Fruit fly (Drosophila melanogaster) whole organism, adult: ENCODE measurements around the gene ZnT33D.

Experiments
- CG11617 ChIP-seq: fragments of 200-800 bp; sonication (Bioruptor generic); optimal IDR thresholded peaks from 2 replicates; lab custom pipeline; 2017; ENCODE audit warnings: mild to moderate bottlenecking, missing biosample characterization, missing genetic modification reagents, missing genetic modification characterization
- CG12768 ChIP-seq: fragments of 200-800 bp; sonication (Bioruptor generic); optimal IDR thresholded peaks from 2 replicates; lab custom pipeline; 2017; ENCODE audit warnings: missing biosample characterization, missing genetic modification characterization, mild to moderate bottlenecking, moderate library complexity, missing genetic modification reagents
- CG14711 ChIP-seq: fragments of 200-800 bp; sonication (Bioruptor generic); optimal IDR thresholded peaks from 2 replicates; lab custom pipeline; 2018; ENCODE audit warnings: missing biosample characterization, mild to moderate bottlenecking, missing genetic modification characterization, moderate library complexity
- CG1620 ChIP-seq: fragments of 200-800 bp; sonication (Bioruptor generic); optimal IDR thresholded peaks from 2 replicates; lab custom pipeline; 2016; ENCODE audit warnings: missing biosample characterization, missing genetic modification characterization
- CG33017 ChIP-seq: fragments of 200-800 bp; sonication (Bioruptor generic); optimal IDR thresholded peaks from 2 replicates; lab custom pipeline; 2018; ENCODE audit warnings: missing biosample characterization, mild to moderate bottlenecking, missing genetic modification characterization, moderate library complexity
- CG5204 ChIP-seq: fragments of 200-800 bp; sonication (Bioruptor generic); optimal IDR thresholded peaks from 2 replicates; lab custom pipeline; 2016; ENCODE audit warnings: missing biosample characterization, missing genetic modification characterization
- CG7045 ChIP-seq: fragments of 200-800 bp; sonication (Bioruptor generic); optimal IDR thresholded peaks from 2 replicates; lab custom pipeline; 2017; ENCODE audit warnings: missing biosample characterization, mild to moderate bottlenecking, missing genetic modification characterization
- CG7101 ChIP-seq: fragments of 200-800 bp; sonication (Bioruptor generic); optimal IDR thresholded peaks from 2 replicates; lab custom pipeline; 2018; ENCODE audit warnings: missing biosample characterization, mild to moderate bottlenecking, missing genetic modification characterization, moderate library complexity
- Mnt ChIP-seq: fragments of 200-800 bp; sonication (Bioruptor generic); optimal IDR thresholded peaks from 2 replicates; lab custom pipeline; 2016; ENCODE audit warnings: missing biosample characterization, mild to moderate bottlenecking, missing genetic modification characterization
- bab1 ChIP-seq: fragments of 200-800 bp; sonication (Bioruptor generic); optimal IDR thresholded peaks from 3 replicates; lab custom pipeline; 2019; ENCODE audit warnings: missing biosample characterization, mild to moderate bottlenecking, missing genetic modification characterization, moderate library complexity
- cic ChIP-seq: fragments of 200-800 bp; sonication (Bioruptor generic); optimal IDR thresholded peaks from 2 replicates; lab custom pipeline; 2017; ENCODE audit warnings: missing biosample characterization, mild to moderate bottlenecking, missing genetic modification characterization, moderate library complexity
- cnc ChIP-seq, 2 experiments: fragments of >200 bp; optimal IDR thresholded peaks; 2 replicates each; lab custom pipeline; 2017
- kay ChIP-seq: fragments of 200-800 bp; sonication (Bioruptor generic); peaks from one replicate; lab custom pipeline; 2016; ENCODE audit warnings: missing biosample characterization, missing genetic modification characterization, borderline replicate concordance
- ovo ChIP-seq: fragments of 200-800 bp; sonication (Bioruptor generic); optimal IDR thresholded peaks from 2 replicates; lab custom pipeline; 2016; ENCODE audit warnings: missing biosample characterization, missing genetic modification characterization
- pad ChIP-seq: fragments of 200-800 bp; sonication (Bioruptor generic); optimal IDR thresholded peaks from 3 replicates; lab custom pipeline; 2017; ENCODE audit warnings: missing biosample characterization, missing genetic modification characterization, mild to moderate bottlenecking, moderate library complexity, missing genetic modification reagents
- tj ChIP-seq: fragments of 200-800 bp; sonication (Bioruptor generic); optimal IDR thresholded peaks from 3 replicates; lab custom pipeline; 2017; ENCODE audit warnings: missing biosample characterization, mild to moderate bottlenecking, missing genetic modification characterization, moderate library complexity

ZnT33D gene

DNA sequence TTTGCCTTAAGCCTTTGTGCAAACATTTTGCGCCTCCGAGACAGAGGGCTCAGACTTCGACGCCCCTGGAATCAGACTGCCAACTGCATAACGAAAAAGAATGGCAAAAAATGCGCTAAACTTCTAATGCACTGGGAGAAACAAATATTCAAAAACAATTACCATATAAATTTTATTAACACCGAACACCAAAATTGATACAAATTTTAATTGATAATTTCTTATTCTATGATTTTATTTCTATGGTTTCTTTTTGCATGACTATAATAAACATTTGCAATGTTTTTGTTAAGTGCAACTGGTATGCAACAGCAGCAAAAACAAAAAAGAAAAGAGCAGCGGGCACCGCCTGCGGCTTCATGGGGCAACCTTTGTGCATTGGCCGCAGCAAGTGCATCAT, 28.9 kb downstream of the ZnT33D start:
- no peak for TF ChIP-seq CG1620 (GFP tag; lab: Kevin White, UChicago)
- TF ChIP-seq CG7101: no peak
- no peak for TF ChIP-seq ovo (GFP tag; lab: Kevin White, UChicago)
- TF ChIP-seq tj (GFP tag; lab: Kevin White, UChicago): no peak

DNA sequence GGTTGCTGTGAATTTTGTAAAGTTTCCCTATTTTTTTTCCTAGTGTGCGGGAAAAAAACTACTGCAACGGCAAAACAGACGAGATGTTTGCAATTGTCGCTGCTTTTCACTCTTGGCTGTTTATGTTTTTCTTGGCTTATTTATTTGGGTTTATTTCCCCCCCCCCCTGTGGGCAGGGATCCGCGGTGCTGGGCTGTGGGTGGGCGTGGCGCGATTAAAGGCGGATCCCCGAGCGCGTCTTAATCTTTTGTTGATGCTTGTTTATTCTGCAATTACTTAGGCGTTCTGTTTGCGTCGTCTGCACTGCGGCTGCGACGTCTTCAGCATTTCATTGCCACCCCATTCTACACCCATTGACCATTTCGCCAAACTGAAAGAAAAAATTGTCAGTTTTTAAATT, 30.8 kb downstream of the ZnT33D start:
- TF ChIP-seq pad: no peak
- TF ChIP-seq CG7101: no peak
- no peak for TF ChIP-seq CG14711 (tag; lab: Kevin White, UChicago)
- no peak for TF ChIP-seq CG33017 (tag; lab: Kevin White, UChicago)
- TF ChIP-seq ovo (GFP tag; lab: Kevin White, UChicago): no peak
- no peak for TF ChIP-seq CG7045
- TF ChIP-seq CG1620 (GFP tag; lab: Kevin White, UChicago): no peak
- TF ChIP-seq CG12768 (GFP tag; lab: Kevin White, UChicago): no peak
- TF ChIP-seq CG5204 (GFP tag; lab: Kevin White, UChicago): no peak
- TF ChIP-seq Mnt (GFP tag; lab: Kevin White, UChicago): no peak
- no peak for TF ChIP-seq CG11617 (GFP tag; lab: Kevin White, UChicago)
- TF ChIP-seq cnc (optimal IDR thresholded peaks at IDR 0.05; lab: Kevin White, UChicago): no peak
- TF ChIP-seq bab1 (GFP tag; lab: Kevin White, UChicago): no peak

- no peak for TF ChIP-seq tj (GFP tag; lab: Kevin White, UChicago)
- peak; percentile 83 for TF ChIP-seq kay (GFP tag; lab: Kevin White, UChicago)
These were observed 36.9 kb downstream of the ZnT33D start for dm6 chr2L:12200990-12201389.

DNA sequence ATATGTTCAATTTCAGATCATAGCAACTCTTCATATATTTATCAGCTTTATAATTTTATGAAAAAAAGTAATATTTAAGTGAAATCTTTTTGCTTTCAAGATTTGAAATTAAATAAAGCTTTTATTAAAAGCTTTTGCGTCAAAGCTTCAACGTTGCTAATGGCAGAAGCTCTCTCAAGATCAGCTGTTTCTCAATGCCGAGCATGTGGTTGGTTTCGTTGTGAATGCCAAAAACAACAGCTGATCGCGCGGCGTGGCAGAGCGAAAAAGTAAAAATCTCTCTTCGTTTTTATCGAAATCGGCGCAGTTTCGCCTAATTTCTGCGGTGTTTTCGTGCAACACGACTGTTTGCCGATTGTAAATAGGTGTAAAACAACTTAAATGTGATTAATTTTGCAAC, 43.5 kb downstream of the ZnT33D start, which contains the start of gene CG31759:
TSS of gene CG31759 (plus strand) at position 161 of the 400 bp plus-strand sequence.
- peak; percentile 60 for TF ChIP-seq Mnt (GFP tag; lab: Kevin White, UChicago)
- TF ChIP-seq bab1 (GFP tag; lab: Kevin White, UChicago): peak; percentile 64
- no peak for TF ChIP-seq cic (GFP tag; lab: Kevin White, UChicago)
